Worm (Caenorhabditis elegans) whole organism, late embryonic: ENCODE data around the gene rpc-11.

Experiments used
- ceh-2 ChIP-seq: sonication (generic microtip); optimal IDR thresholded peaks from 2 replicates; lab custom pipeline; 2016; ENCODE audit warnings: missing genotype, missing genetic modification characterization, missing compliant biosample characterization
- ceh-45 ChIP-seq: fragments of 200-800 bp; sonication (Bioruptor generic); IDR thresholded peaks from 2 replicates; pipeline ENCODE4 v1.3.6; 2022; ENCODE audit warnings: missing genetic modification reagents, missing genetic modification characterization, missing compliant biosample characterization
- elt-2 ChIP-seq: sonication (generic microtip); optimal IDR thresholded peaks from 2 replicates; lab custom pipeline; 2016; ENCODE audit warnings: missing genetic modification reagents, missing genetic modification characterization, missing compliant biosample characterization
- ets-4 ChIP-seq: sonication (generic microtip); optimal IDR thresholded peaks from 2 replicates; lab custom pipeline; 2016; ENCODE audit warnings: missing genetic modification characterization, missing compliant biosample characterization
- fax-1 ChIP-seq: sonication (generic microtip); optimal IDR thresholded peaks from 2 replicates; lab custom pipeline; 2016; ENCODE audit warnings: missing genotype, missing genetic modification characterization, missing compliant biosample characterization
- hlh-6 ChIP-seq: sonication (generic microtip); optimal IDR thresholded peaks from 2 replicates; lab custom pipeline; 2016; ENCODE audit warnings: missing genotype, missing genetic modification characterization, missing compliant biosample characterization
- lin-11 ChIP-seq: fragments of 200-800 bp; sonication (Bioruptor generic); optimal IDR thresholded peaks from 2 replicates; lab custom pipeline; 2018; ENCODE audit warnings: mild to moderate bottlenecking, missing genetic modification characterization, missing compliant biosample characterization
- zip-5 ChIP-seq: sonication (generic microtip); optimal IDR thresholded peaks from 2 replicates; lab custom pipeline; 2016; ENCODE audit warnings: missing genetic modification characterization, missing compliant biosample characterization
- ztf-16 ChIP-seq: sonication (generic microtip); optimal IDR thresholded peaks from 2 replicates; lab custom pipeline; 2017; ENCODE audit warnings: missing genetic modification characterization, missing compliant biosample characterization

ce11 chrIV:1403960-1404359 is 5.9 kb downstream of the rpc-11 start:
- TF ChIP-seq hlh-6 (tag; lab: Kevin White, UChicago): no peak
- no peak for TF ChIP-seq fax-1 (tag; lab: Kevin White, UChicago)
- TF ChIP-seq lin-11 (tag; lab: Kevin White, UChicago): no peak
- TF ChIP-seq ztf-16 (tag; lab: Kevin White, UChicago): no peak
- no peak for TF ChIP-seq ets-4 (tag; lab: Kevin White, UChicago)
- TF ChIP-seq ceh-2 (tag; lab: Kevin White, UChicago): no peak
- TF ChIP-seq elt-2: no peak
- no peak for TF ChIP-seq zip-5 (tag; lab: Kevin White, UChicago)
- no peak for TF ChIP-seq ceh-45
